Worm (Caenorhabditis elegans) whole organism, L3 larva: Measurements from ENCODE around the gene F46B3.9.

ENCODE experiments used
- R02D3.7 ChIP-seq: fragments of 150-350 bp; optimal IDR thresholded peaks from 2 replicates; lab custom pipeline; 2014; ENCODE audit warnings: missing biosample characterization, missing genetic modification characterization
- ama-1 ChIP-seq: fragments of 150-350 bp; optimal IDR thresholded peaks from 2 replicates; lab custom pipeline; 2018
- elt-3 ChIP-seq, 3 experiments: fragments of 150-350 bp in 1 of 3; sonication (generic microtip) in 2 of 3; optimal IDR thresholded peaks; 2 replicates in 2 of 3; 4 replicates in 1 of 3; lab custom pipeline; 2014 to 2017; ENCODE audit warnings: missing biosample characterization in 3 of 3, missing genetic modification characterization in 3 of 3
- hmg-11 ChIP-seq: sonication (generic microtip); optimal IDR thresholded peaks from 2 replicates; lab custom pipeline; 2016; ENCODE audit warnings: missing genetic modification characterization, missing compliant biosample characterization
- nhr-28 ChIP-seq: fragments of 150-350 bp; optimal IDR thresholded peaks from 2 replicates; lab custom pipeline; 2014; ENCODE audit warnings: missing biosample characterization, missing genetic modification characterization
- sea-2 ChIP-seq: fragments of 150-350 bp; sonication (generic microtip); optimal IDR thresholded peaks from 4 replicates; lab custom pipeline; 2014; ENCODE audit warnings: missing biosample characterization, missing genetic modification reagents, missing genetic modification characterization

ce11 chrV:20664930-20665329 lies 39.0 kb upstream of the F46B3.9 start:
- TF ChIP-seq hmg-11 (tag; lab: Kevin White, UChicago), result no peak
- TF ChIP-seq sea-2, result no peak
- no peak for TF ChIP-seq ama-1 (lab: Kevin White, UChicago)
- TF ChIP-seq nhr-28 (tag; lab: Kevin White, UChicago), result no peak
- TF ChIP-seq R02D3.7, result no peak
- no peak for TF ChIP-seq elt-3 (tag; optimal IDR thresholded peaks at IDR 0.05; lab: Kevin White, UChicago)
